Fruit fly (Drosophila melanogaster) whole organism: ENCODE data around the gene dpr6.

Experiments
- CG8478 ChIP-seq: fragments of >200 bp; optimal IDR thresholded peaks from 2 replicates; lab custom pipeline; 2018; ENCODE audit warnings: inconsistent platforms
- EcR ChIP-seq, 2 experiments: fragments of >200 bp; optimal IDR thresholded peaks; 2 replicates each; lab custom pipeline; 2017; ENCODE audit warnings: missing biosample characterization in 2 of 2, missing genetic modification characterization in 2 of 2, missing genetic modification reagents in 2 of 2
- pan ChIP-seq: fragments of >200 bp; optimal IDR thresholded peaks from 2 replicates; lab custom pipeline; 2017
- psq ChIP-seq: fragments of >200 bp; optimal IDR thresholded peaks from 2 replicates; lab custom pipeline; 2017
- usp ChIP-seq: fragments of >200 bp; optimal IDR thresholded peaks from 2 replicates; lab custom pipeline; 2017; ENCODE audit warnings: missing biosample characterization, missing genetic modification characterization, mixed read lengths

DNA sequence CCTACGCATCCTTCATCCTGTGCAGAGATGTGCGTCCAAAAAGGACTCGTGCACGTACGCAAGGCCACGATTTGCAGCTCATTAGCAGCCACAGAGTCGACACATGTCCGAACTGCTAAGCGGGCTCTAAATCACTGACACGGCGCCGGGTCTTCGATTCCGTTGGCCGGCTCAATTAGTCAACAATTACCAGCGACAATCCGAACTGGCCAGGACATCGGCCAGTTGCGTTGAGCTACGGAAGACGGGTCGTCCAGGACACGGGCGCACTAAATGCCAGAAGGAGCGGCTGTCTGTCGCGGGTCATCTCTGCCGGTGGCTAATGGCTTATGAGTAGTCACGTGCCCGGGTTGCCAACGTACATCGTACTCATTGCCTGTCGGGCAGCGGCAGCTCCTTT lies 131.4 kb downstream of the dpr6 start:
- TF ChIP-seq CG8478 (lab: Kevin White, UChicago) (no peak), pan (lab: Kevin White, UChicago) (no peak), usp (GFP tag; lab: Kevin White, UChicago) (no peak), EcR (GFP tag; optimal IDR thresholded peaks at IDR 0.05; lab: Kevin White, UChicago) (no peak), psq (no peak)
